Fruit fly (Drosophila melanogaster) whole organism, wandering third instar larva: Measurements from ENCODE around the gene CG17124.
A peak's percentile ranks its signal among the peaks of the same experiment; 100 is the strongest.

Experiments used
- Abd-B ChIP-seq: fragments of >200 bp; optimal IDR thresholded peaks from 2 replicates; lab custom pipeline; 2017; ENCODE audit warnings: missing biosample characterization, missing genetic modification characterization
- CG32264 ChIP-seq: fragments of 200-800 bp; sonication (Bioruptor generic); optimal IDR thresholded peaks from 2 replicates; lab custom pipeline; 2016; ENCODE audit warnings: missing biosample characterization, missing genetic modification characterization
- CG9705 ChIP-seq: fragments of 200-800 bp; sonication (Bioruptor generic); optimal IDR thresholded peaks from 2 replicates; lab custom pipeline; 2018; ENCODE audit warnings: missing biosample characterization, mild to moderate bottlenecking, missing genetic modification characterization
- CrebA ChIP-seq: fragments of 200-800 bp; sonication (Bioruptor generic); optimal IDR thresholded peaks from 2 replicates; lab custom pipeline; 2016; ENCODE audit warnings: missing biosample characterization, mild to moderate bottlenecking, missing genetic modification characterization, borderline replicate concordance
- Dfd ChIP-seq: fragments of >200 bp; optimal IDR thresholded peaks from 2 replicates; lab custom pipeline; 2017; ENCODE audit warnings: missing biosample characterization, missing genetic modification characterization
- Dif ChIP-seq: fragments of 200-275, 200-300 bp; sonication (Bioruptor generic); optimal IDR thresholded peaks from 2 replicates; lab custom pipeline; 2018; ENCODE audit warnings: missing biosample characterization, missing genetic modification characterization; ENCODE audit not compliant: partially characterized antibody
- GATAd ChIP-seq: sonication (Bioruptor generic); optimal IDR thresholded peaks from 2 replicates; lab custom pipeline; 2016; ENCODE audit warnings: missing biosample characterization, missing genetic modification characterization
- HLH106 ChIP-seq: fragments of 200-800 bp; optimal IDR thresholded peaks from 3 replicates; lab custom pipeline; 2019; ENCODE audit warnings: missing biosample characterization, mild to moderate bottlenecking, missing genetic modification characterization, moderate library complexity
- Hnf4 ChIP-seq: fragments of 200-800 bp; sonication (Bioruptor generic); optimal IDR thresholded peaks from 2 replicates; lab custom pipeline; 2016; ENCODE audit warnings: missing biosample characterization, mild to moderate bottlenecking, missing genetic modification characterization
- Hr78 ChIP-seq: fragments of >200 bp; optimal IDR thresholded peaks from 2 replicates; lab custom pipeline; 2017; ENCODE audit warnings: missing biosample characterization, missing genetic modification characterization
- Hr83 ChIP-seq: fragments of 200-300 bp; sonication (Bioruptor generic); optimal IDR thresholded peaks from 2 replicates; lab custom pipeline; 2016; ENCODE audit warnings: missing biosample characterization, mild to moderate bottlenecking, missing genetic modification characterization, moderate library complexity; ENCODE audit not compliant: poor library complexity, severe bottlenecking
- Jra ChIP-seq: sonication (Bioruptor generic); optimal IDR thresholded peaks from 2 replicates; lab custom pipeline; 2016; ENCODE audit warnings: missing biosample characterization, missing genetic modification characterization
- Mio ChIP-seq: sonication (Bioruptor generic); optimal IDR thresholded peaks from 2 replicates; lab custom pipeline; 2016; ENCODE audit warnings: missing biosample characterization, missing genetic modification characterization
- Myc ChIP-seq: fragments of >200 bp; optimal IDR thresholded peaks from 2 replicates; lab custom pipeline; 2017
- N ChIP-seq: fragments of >200 bp; optimal IDR thresholded peaks from 2 replicates; lab custom pipeline; 2018; ENCODE audit warnings: missing biosample characterization, missing external identifiers, missing genetic modification characterization
- OdsH ChIP-seq: fragments of 200-800 bp; sonication (Bioruptor generic); optimal IDR thresholded peaks from 2 replicates; lab custom pipeline; 2016; ENCODE audit warnings: missing biosample characterization, mild to moderate bottlenecking, missing genetic modification characterization
- Rel ChIP-seq, 2 experiments: fragments of 200-800 bp; sonication (Bioruptor generic) in 1 of 2; optimal IDR thresholded peaks; 2 replicates in 1 of 2; 3 replicates in 1 of 2; lab custom pipeline; 2016 to 2019; ENCODE audit warnings: mild to moderate bottlenecking in 2 of 2, missing biosample characterization in 2 of 2, missing genetic modification characterization in 2 of 2, moderate library complexity in 1 of 2
- Sp1 ChIP-seq: fragments of 200-800 bp; sonication (Bioruptor generic); optimal IDR thresholded peaks from 3 replicates; lab custom pipeline; 2019; ENCODE audit warnings: missing biosample characterization, mild to moderate bottlenecking, missing genetic modification characterization, moderate library complexity
- Vsx2 ChIP-seq: fragments of 200-300, 225-300 bp; sonication (Bioruptor generic); optimal IDR thresholded peaks from 2 replicates; lab custom pipeline; 2018; ENCODE audit warnings: missing biosample characterization, missing genetic modification characterization; ENCODE audit not compliant: partially characterized antibody
- br ChIP-seq: fragments of 200-800 bp; sonication (Bioruptor generic); optimal IDR thresholded peaks from 2 replicates; lab custom pipeline; 2016; ENCODE audit warnings: missing biosample characterization, missing genetic modification characterization
- brk ChIP-seq: fragments of 200-800 bp; sonication (Bioruptor generic); optimal IDR thresholded peaks from 2 replicates; lab custom pipeline; 2016; ENCODE audit warnings: missing biosample characterization, mild to moderate bottlenecking, missing genetic modification characterization
- dl ChIP-seq, 2 experiments: fragments of 175-275, 200-275 bp in 1 of 2; fragments of 200-275 bp in 1 of 2; sonication (Bioruptor generic); optimal IDR thresholded peaks; lab custom pipeline; 2018; ENCODE audit warnings: mild to moderate bottlenecking in 2 of 2, missing biosample characterization in 2 of 2, missing genetic modification characterization in 2 of 2, moderate library complexity in 2 of 2; ENCODE audit not compliant: partially characterized antibody in 2 of 2, insufficient read depth in 1 of 2
- dmrt93B ChIP-seq: fragments of 200-800 bp; sonication (Bioruptor generic); optimal IDR thresholded peaks from 2 replicates; lab custom pipeline; 2018; ENCODE audit warnings: missing biosample characterization, mild to moderate bottlenecking, missing genetic modification characterization
- dsf ChIP-seq: sonication (Bioruptor generic); optimal IDR thresholded peaks from 2 replicates; lab custom pipeline; 2016; ENCODE audit warnings: missing biosample characterization, missing genetic modification characterization, borderline replicate concordance
- ey ChIP-seq: fragments of 200-800 bp; sonication (Bioruptor generic); optimal IDR thresholded peaks from 2 replicates; lab custom pipeline; 2016; ENCODE audit warnings: missing biosample characterization, missing genetic modification characterization
- foxo ChIP-seq, 2 experiments: fragments of 200-800 bp; sonication (Bioruptor generic); optimal IDR thresholded peaks; 2 replicates in 1 of 2; 3 replicates in 1 of 2; lab custom pipeline; 2016 to 2017; ENCODE audit warnings: missing biosample characterization in 2 of 2, missing genetic modification characterization in 2 of 2
- fru ChIP-seq: fragments of 200-800 bp; sonication (Bioruptor generic); optimal IDR thresholded peaks from 3 replicates; lab custom pipeline; 2016; ENCODE audit warnings: missing biosample characterization, mild to moderate bottlenecking, missing genetic modification characterization
- h ChIP-seq: fragments of 200-800 bp; sonication (Bioruptor generic); optimal IDR thresholded peaks from 3 replicates; lab custom pipeline; 2016; ENCODE audit warnings: missing biosample characterization, mild to moderate bottlenecking, missing genetic modification characterization
- jim ChIP-seq: fragments of 175-275, 200-325 bp; sonication (Bioruptor generic); optimal IDR thresholded peaks from 2 replicates; lab custom pipeline; 2016; ENCODE audit warnings: missing biosample characterization, mild to moderate bottlenecking, missing genetic modification characterization
- lola ChIP-seq: fragments of >200 bp; optimal IDR thresholded peaks from 2 replicates; lab custom pipeline; 2017; ENCODE audit warnings: missing biosample characterization, missing genetic modification characterization
- pan ChIP-seq: fragments of >200 bp; optimal IDR thresholded peaks from 2 replicates; lab custom pipeline; 2017
- psq ChIP-seq: fragments of 200-800 bp; sonication (Bioruptor generic); optimal IDR thresholded peaks from 3 replicates; lab custom pipeline; 2017; ENCODE audit warnings: missing biosample characterization, mild to moderate bottlenecking, missing genetic modification characterization, moderate library complexity
- rgr ChIP-seq: fragments of 200-800 bp; sonication (Bioruptor generic); optimal IDR thresholded peaks from 3 replicates; lab custom pipeline; 2016; ENCODE audit warnings: missing biosample characterization, mild to moderate bottlenecking, missing genetic modification characterization
- sage ChIP-seq: fragments of 200-800 bp; sonication (Bioruptor generic); optimal IDR thresholded peaks from 2 replicates; lab custom pipeline; 2016; ENCODE audit warnings: missing biosample characterization, mild to moderate bottlenecking, missing genetic modification characterization
- sv ChIP-seq: fragments of 200-800 bp; sonication (Bioruptor generic); optimal IDR thresholded peaks from 3 replicates; lab custom pipeline; 2016; ENCODE audit warnings: missing biosample characterization, missing genetic modification characterization
- tai ChIP-seq: sonication (Bioruptor generic); optimal IDR thresholded peaks from 2 replicates; lab custom pipeline; 2016; ENCODE audit warnings: missing biosample characterization, missing genetic modification characterization
- usp ChIP-seq: fragments of >200 bp; optimal IDR thresholded peaks from 2 replicates; lab custom pipeline; 2017; ENCODE audit warnings: missing biosample characterization, missing genetic modification characterization
- woc ChIP-seq: sonication (Bioruptor generic); optimal IDR thresholded peaks from 2 replicates; lab custom pipeline; 2016; ENCODE audit warnings: missing biosample characterization, mild to moderate bottlenecking, missing genetic modification characterization

Gene CG17124

dm6 chr2L:10800877-10801719 lies 45.0 kb upstream of the CG17124 start, which contains the start of gene CG31869:
CG31869 (minus strand) TSS chr2L:10801109.
- TF ChIP-seq pan (no peak), Vsx2 (GFP tag; lab: Kevin White, UChicago) (no peak), Mio (no peak), dsf (no peak), sage (GFP tag; lab: Kevin White, UChicago) (no peak), CrebA (GFP tag; lab: Kevin White, UChicago) (no peak), fru (peak; percentile 17), dl (GFP tag; optimal IDR thresholded peaks at IDR 0.05; lab: Kevin White, UChicago; ENCODE audit: insufficient read depth in 1 of 2, partially characterized antibody in 2 of 2) (no peak), Rel (GFP tag; optimal IDR thresholded peaks at IDR 0.05; lab: Kevin White, UChicago) (no peak), Rel (tag; optimal IDR thresholded peaks at IDR 0.05; lab: Kevin White, UChicago) (peak; percentile 13), tai (no peak), br (GFP tag; lab: Kevin White, UChicago) (no peak), CG9705 (no peak), ey (GFP tag; lab: Kevin White, UChicago) (peak; percentile 2), lola (GFP tag; lab: Kevin White, UChicago) (no peak), Dif (GFP tag; lab: Kevin White, UChicago) (peak; percentile 68), jim (GFP tag; lab: Kevin White, UChicago) (no peak), brk (GFP tag; lab: Kevin White, UChicago) (no peak), Hr78 (no peak), OdsH (GFP tag; lab: Kevin White, UChicago) (no peak), HLH106 (no peak), woc (GFP tag; lab: Kevin White, UChicago) (no peak), GATAd (GFP tag; lab: Kevin White, UChicago) (no peak), Jra (GFP tag; lab: Kevin White, UChicago) (no peak), usp (GFP tag; lab: Kevin White, UChicago) (no peak), foxo (GFP tag; optimal IDR thresholded peaks at IDR 0.05; lab: Kevin White, UChicago) (peak in 1 of 2 experiments; percentile 1), rgr (GFP tag; lab: Kevin White, UChicago) (no peak), Hnf4 (GFP tag; lab: Kevin White, UChicago) (no peak), Myc (lab: Kevin White, UChicago) (peak; percentile 95), CG32264 (GFP tag; lab: Kevin White, UChicago) (no peak), Dfd (GFP tag; lab: Kevin White, UChicago) (no peak), Sp1 (no peak), Abd-B (GFP tag; lab: Kevin White, UChicago) (no peak), sv (GFP tag; lab: Kevin White, UChicago) (no peak), dmrt93B (no peak), N (GFP tag; lab: Kevin White, UChicago) (no peak), Hr83 (peak; percentile 38), psq (peak; percentile 6), h (GFP tag; lab: Kevin White, UChicago) (peak; percentile 38)

- TF ChIP-seq OdsH (GFP tag; lab: Kevin White, UChicago) (no peak), Dfd (GFP tag; lab: Kevin White, UChicago) (peak; percentile 82)
Observed at dm6 chr2L:10795731-10796130, 39.6 kb upstream of the CG17124 start.

- TF ChIP-seq tai (peak; percentile 39), Hr78 (no peak), Rel (GFP tag; optimal IDR thresholded peaks at IDR 0.05; lab: Kevin White, UChicago) (peak; percentile 3), Rel (tag; optimal IDR thresholded peaks at IDR 0.05; lab: Kevin White, UChicago) (no peak), CG9705 (no peak), foxo (GFP tag; optimal IDR thresholded peaks at IDR 0.05; lab: Kevin White, UChicago) (peak in 1 of 2 experiments; percentile 7), Sp1 (peak; percentile 47)
Observed at dm6 chr2L:10794032-10794431, 37.9 kb upstream of the CG17124 start.
